Worm (Caenorhabditis elegans) whole organism, midembryonic: ENCODE results near the gene mua-6.

Experiments used
- T22C8.4 ChIP-seq: fragments of 200-800 bp; sonication (Bioruptor generic); IDR thresholded peaks from 2 replicates; pipeline ENCODE4 v1.3.6; 2022; ENCODE audit warnings: missing genetic modification characterization, missing compliant biosample characterization
- cog-1 ChIP-seq: sonication (generic microtip); optimal IDR thresholded peaks from 2 replicates; lab custom pipeline; 2016; ENCODE audit warnings: missing genetic modification characterization, missing compliant biosample characterization
- klf-2 ChIP-seq: fragments of 200-800 bp; sonication (Bioruptor generic); conservative IDR thresholded peaks from 2 replicates; pipeline ENCODE4 v1.3.6; 2022; ENCODE audit warnings: missing genetic modification reagents, missing genetic modification characterization, missing compliant biosample characterization
- tab-1 ChIP-seq: fragments of 200-800 bp; sonication (Bioruptor generic); IDR thresholded peaks from 2 replicates; pipeline ENCODE4 v1.3.6; 2022; ENCODE audit warnings: missing genetic modification characterization, missing compliant biosample characterization
- ztf-23 ChIP-seq: fragments of 200-800 bp; sonication (Bioruptor generic); IDR thresholded peaks from 2 replicates; pipeline ENCODE4 v1.3.6; 2022; ENCODE audit warnings: missing genetic modification reagents, missing genetic modification characterization, missing compliant biosample characterization
- ztf-29 ChIP-seq: fragments of 200-800 bp; sonication (Bioruptor generic); IDR thresholded peaks from 2 replicates; pipeline ENCODE4 v1.3.6; 2022; ENCODE audit warnings: missing genetic modification reagents, missing genetic modification characterization, missing compliant biosample characterization

DNA sequence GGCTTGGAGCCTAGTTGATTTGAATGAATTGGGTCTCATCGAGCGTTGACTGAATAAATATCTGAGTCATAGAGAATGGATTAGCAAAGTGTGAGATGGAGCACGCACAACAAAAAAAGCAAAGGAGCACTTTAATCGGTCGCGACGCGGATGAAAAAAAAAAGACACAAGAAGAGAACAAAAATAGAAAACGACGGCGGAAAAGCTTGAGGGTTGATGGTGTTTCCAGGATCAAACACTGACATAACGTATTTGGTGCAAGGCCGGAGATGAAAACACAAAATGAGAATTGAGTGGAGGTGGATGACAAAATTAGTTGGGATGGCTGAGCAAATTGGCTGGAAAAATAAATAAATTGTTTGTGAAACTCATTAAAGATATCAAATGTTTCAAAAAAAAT is 27.4 kb upstream of the mua-6 start, which contains the start of gene F52E10.4:
- TF ChIP-seq T22C8.4 (GFP tag; lab: Robert Waterston, UW) = no peak
- TF ChIP-seq tab-1 = no peak
- no peak for TF ChIP-seq ztf-29 (GFP tag; lab: Robert Waterston, UW)
- TF ChIP-seq cog-1 (tag; lab: Kevin White, UChicago) = no peak
- TF ChIP-seq ztf-23 (GFP tag; lab: Robert Waterston, UW) = no peak
- TF ChIP-seq klf-2 (GFP tag; lab: Robert Waterston, UW) = no peak
